Worm (Caenorhabditis elegans) whole organism, L3 larva: ENCODE data around the gene F28A10.7.

ENCODE experiments used
- elt-3 ChIP-seq, 3 experiments: fragments of 150-350 bp in 1 of 3; sonication (generic microtip) in 2 of 3; optimal IDR thresholded peaks; 2 replicates in 2 of 3; 4 replicates in 1 of 3; lab custom pipeline; 2014 to 2017; ENCODE audit warnings: missing biosample characterization in 3 of 3, missing genetic modification characterization in 3 of 3
- fos-1 ChIP-seq: fragments of 150-350 bp; optimal IDR thresholded peaks from 2 replicates; lab custom pipeline; 2014; ENCODE audit warnings: missing biosample characterization, missing genetic modification characterization
- lin-15B ChIP-seq: fragments of 150-350 bp; optimal IDR thresholded peaks from 2 replicates; lab custom pipeline; 2014; ENCODE audit warnings: missing biosample characterization, missing genetic modification characterization
- nhr-11 ChIP-seq: fragments of 150-350 bp; optimal IDR thresholded peaks from 2 replicates; lab custom pipeline; 2014; ENCODE audit warnings: missing biosample characterization, missing genetic modification characterization
- pha-4 ChIP-seq: fragments of 150-350 bp; optimal IDR thresholded peaks from 2 replicates; lab custom pipeline; 2014; ENCODE audit warnings: missing biosample characterization, missing genetic modification reagents, missing genetic modification characterization
- snpc-4 ChIP-seq: fragments of 150-350 bp; optimal IDR thresholded peaks from 2 replicates; lab custom pipeline; 2014; ENCODE audit warnings: missing biosample characterization, missing genetic modification characterization
- zag-1 ChIP-seq: fragments of 150-350 bp; optimal IDR thresholded peaks from 2 replicates; lab custom pipeline; 2014; ENCODE audit warnings: missing biosample characterization, missing genetic modification characterization

- TF ChIP-seq fos-1 = no peak
- TF ChIP-seq snpc-4 (tag; lab: Kevin White, UChicago) = no peak
- TF ChIP-seq zag-1 = no peak
- TF ChIP-seq lin-15B (tag; lab: Kevin White, UChicago) = no peak
- no peak for TF ChIP-seq elt-3 (tag; optimal IDR thresholded peaks at IDR 0.05; lab: Kevin White, UChicago)
- TF ChIP-seq nhr-11 (tag; lab: Kevin White, UChicago) = no peak
- TF ChIP-seq pha-4 (tag; lab: Kevin White, UChicago) = no peak
Measured at ce11 chrII:825521-825920, 20.0 kb downstream of the F28A10.7 start, which contains the start of gene F28A10.1.
